Worm (Caenorhabditis elegans): ENCODE measurements around the gene F02D10.3.

F02D10.3 gene

ce11 chrX:13506043-13506442 is 43.6 kb upstream of the F02D10.3 start:
- TF ChIP-seq ceh-18 (tag; optimal IDR thresholded peaks at IDR 0.05) (no peak), ceh-31 (tag; optimal IDR thresholded peaks at IDR 0.05) (peak; percentile 8), unc-42 (tag; optimal IDR thresholded peaks at IDR 0.05) (peak; percentile 42)

- TF ChIP-seq unc-42 (tag; optimal IDR thresholded peaks at IDR 0.05) (peak; percentile 5), pha-4 (tag; optimal IDR thresholded peaks at IDR 0.05) (no peak)
These were observed 42.8 kb upstream of the F02D10.3 start for ce11 chrX:13505201-13505600.

- TF ChIP-seq C08G9.2 (tag; optimal IDR thresholded peaks at IDR 0.05) (no peak), ceh-22 (tag; optimal IDR thresholded peaks at IDR 0.05) (no peak), dmd-4 (tag; optimal IDR thresholded peaks at IDR 0.05; ENCODE audit: borderline replicate concordance) (peak; percentile 25), ceh-19 (GFP tag; optimal IDR thresholded peaks at IDR 0.05) (peak; percentile 2), ceh-14 (tag; optimal IDR thresholded peaks at IDR 0.05) (peak; percentile 1), nfya-1 (tag; optimal IDR thresholded peaks at IDR 0.05) (peak; percentile 19), unc-42 (tag; optimal IDR thresholded peaks at IDR 0.05) (peak; percentile 34), ceh-31 (tag; optimal IDR thresholded peaks at IDR 0.05) (peak; percentile 43), sdc-2 (tag; optimal IDR thresholded peaks at IDR 0.05) (peak; percentile 51)
These were observed 41.4 kb upstream of the F02D10.3 start for ce11 chrX:13503839-13504238.

- peak; percentile 27 for TF ChIP-seq nfya-1 (tag; optimal IDR thresholded peaks at IDR 0.05)
- TF ChIP-seq ceh-31 (tag; optimal IDR thresholded peaks at IDR 0.05), result peak; percentile 79
- TF ChIP-seq unc-55 (GFP tag; optimal IDR thresholded peaks at IDR 0.05), result no peak
- TF ChIP-seq sdc-2 (tag; optimal IDR thresholded peaks at IDR 0.05), result peak; percentile 26
- peak; percentile 65 for TF ChIP-seq unc-42 (tag; optimal IDR thresholded peaks at IDR 0.05)
These were observed 39.9 kb upstream of the F02D10.3 start for ce11 chrX:13502282-13502681.

ce11 chrX:13500568-13500967 is 38.1 kb upstream of the F02D10.3 start, which contains the start of gene sad-1:
TSS of gene sad-1 (minus strand) at chrX:13500668.
- TF ChIP-seq hlh-6 (tag; optimal IDR thresholded peaks at IDR 0.05) (no peak), npax-4 (tag; optimal IDR thresholded peaks at IDR 0.05) (no peak), C38D4.7 (GFP tag; optimal IDR thresholded peaks at IDR 0.05) (no peak), ahr-1 (tag; optimal IDR thresholded peaks at IDR 0.05) (no peak), tbx-2 (tag; optimal IDR thresholded peaks at IDR 0.05) (no peak), mec-3 (tag; optimal IDR thresholded peaks at IDR 0.05; ENCODE audit: borderline replicate concordance) (no peak), Y22D7AL.16 (tag; optimal IDR thresholded peaks at IDR 0.05) (no peak), pros-1 (tag; optimal IDR thresholded peaks at IDR 0.05) (no peak), unc-3 (GFP tag; conservative IDR thresholded peaks at IDR 0.05) (no peak), unc-3 (tag; optimal IDR thresholded peaks at IDR 0.05) (no peak), ttx-3 (tag; optimal IDR thresholded peaks at IDR 0.05) (no peak), dve-1 (tag; optimal IDR thresholded peaks at IDR 0.05) (no peak), lim-6 (tag; optimal IDR thresholded peaks at IDR 0.05) (no peak), unc-55 (GFP tag; optimal IDR thresholded peaks at IDR 0.05) (no peak), K09A11.1 (tag; optimal IDR thresholded peaks at IDR 0.05; ENCODE audit: insufficient read depth) (no peak), fax-1 (tag; optimal IDR thresholded peaks at IDR 0.05) (no peak), C08G9.2 (tag; optimal IDR thresholded peaks at IDR 0.05) (no peak), hlh-30 (tag; optimal IDR thresholded peaks at IDR 0.05; ENCODE audit: insufficient read depth) (no peak), ceh-9 (tag; optimal IDR thresholded peaks at IDR 0.05) (no peak), dmd-4 (tag; optimal IDR thresholded peaks at IDR 0.05; ENCODE audit: borderline replicate concordance) (no peak), pqm-1 (tag; optimal IDR thresholded peaks at IDR 0.05) (no peak)

ce11 chrX:13499923-13500322 is 37.5 kb upstream of the F02D10.3 start:
- no peak for TF ChIP-seq ets-4 (tag; optimal IDR thresholded peaks at IDR 0.05)
- TF ChIP-seq madf-2 (tag; optimal IDR thresholded peaks at IDR 0.05), result no peak
- no peak for TF ChIP-seq pax-1 (tag; optimal IDR thresholded peaks at IDR 0.05)
- TF ChIP-seq pat-9 (tag; optimal IDR thresholded peaks at IDR 0.05), result no peak
- no peak for TF ChIP-seq zip-5 (tag; optimal IDR thresholded peaks at IDR 0.05)
- TF ChIP-seq tbx-2 (tag; optimal IDR thresholded peaks at IDR 0.05), result no peak
- no peak for TF ChIP-seq lim-6 (tag; optimal IDR thresholded peaks at IDR 0.05)
- no peak for TF ChIP-seq hlh-6 (tag; optimal IDR thresholded peaks at IDR 0.05)
- no peak for TF ChIP-seq lin-11 (tag; optimal IDR thresholded peaks at IDR 0.05)
- TF ChIP-seq nhr-232 (tag; optimal IDR thresholded peaks at IDR 0.05), result no peak
- no peak for TF ChIP-seq pag-3 (tag; optimal IDR thresholded peaks at IDR 0.05; ENCODE audit: borderline replicate concordance)
